Fruit fly (Drosophila melanogaster) whole organism, embryonic: Measurements from ENCODE around the gene CG31064.

Experiments used
- Atf-2 ChIP-seq: fragments of 200-800 bp; sonication (Bioruptor generic); optimal IDR thresholded peaks from 2 replicates; lab custom pipeline; 2016; ENCODE audit warnings: missing biosample characterization, missing genetic modification characterization
- B-H2 ChIP-seq: fragments of 200-800 bp; sonication (Bioruptor generic); optimal IDR thresholded peaks from 2 replicates; lab custom pipeline; 2018; ENCODE audit warnings: missing biosample characterization, mild to moderate bottlenecking, missing genetic modification characterization
- CG10209 ChIP-seq: fragments of 200-800 bp; sonication (Bioruptor generic); optimal IDR thresholded peaks from 3 replicates; lab custom pipeline; 2017; ENCODE audit warnings: missing biosample characterization, mild to moderate bottlenecking, missing genetic modification characterization, missing genetic modification reagents
- CG10959 ChIP-seq: fragments of 200-800 bp; sonication (Bioruptor generic); IDR thresholded peaks from 2 replicates; pipeline ENCODE4 v1.3.6; 2022; ENCODE audit warnings: missing biosample characterization, missing genetic modification characterization
- CG13424 ChIP-seq: fragments of 200-800 bp; sonication (Bioruptor generic); optimal IDR thresholded peaks from 2 replicates; lab custom pipeline; 2019; ENCODE audit warnings: missing biosample characterization, mild to moderate bottlenecking, missing genetic modification characterization, moderate library complexity
- CG16813 ChIP-seq: fragments of 200-800 bp; sonication (Bioruptor generic); IDR thresholded peaks from 3 replicates; pipeline ENCODE4 v1.3.6; 2022; ENCODE audit warnings: missing biosample characterization, missing genetic modification characterization; ENCODE audit not compliant: partially characterized antibody
- CG16815 ChIP-seq: fragments of 200-800 bp; sonication (Bioruptor generic); optimal IDR thresholded peaks from 3 replicates; lab custom pipeline; 2017; ENCODE audit warnings: missing biosample characterization, mild to moderate bottlenecking, missing genetic modification characterization
- CG17912 ChIP-seq: fragments of 200-800 bp; sonication (Bioruptor generic); optimal IDR thresholded peaks from 2 replicates; lab custom pipeline; 2018; ENCODE audit warnings: missing biosample characterization, mild to moderate bottlenecking, missing genetic modification characterization
- CG18619 ChIP-seq: fragments of 200-800 bp; sonication (Bioruptor generic); optimal IDR thresholded peaks from 3 replicates; lab custom pipeline; 2017; ENCODE audit warnings: missing biosample characterization, mild to moderate bottlenecking, missing genetic modification characterization
- CG2116 ChIP-seq: fragments of 200-800 bp; sonication (Bioruptor generic); optimal IDR thresholded peaks from 3 replicates; lab custom pipeline; 2018; ENCODE audit warnings: missing biosample characterization, mild to moderate bottlenecking, missing genetic modification characterization
- CG2129 ChIP-seq: fragments of 200-800 bp; sonication (Bioruptor generic); IDR thresholded peaks from 2 replicates; pipeline ENCODE4 v1.3.6; 2022; ENCODE audit warnings: missing biosample characterization, missing genetic modification characterization; ENCODE audit not compliant: partially characterized antibody
- CG42726 ChIP-seq: fragments of 200-800 bp; sonication (Bioruptor generic); IDR thresholded peaks from 2 replicates; pipeline ENCODE4 v1.3.6; 2022; ENCODE audit warnings: missing biosample characterization, missing genetic modification characterization; ENCODE audit not compliant: partially characterized antibody
- CG6683 ChIP-seq: fragments of 200-800 bp; sonication (Bioruptor generic); optimal IDR thresholded peaks from 2 replicates; lab custom pipeline; 2017; ENCODE audit warnings: missing biosample characterization, mild to moderate bottlenecking, missing genetic modification characterization, missing genetic modification reagents
- CG6791 ChIP-seq: fragments of 200-800 bp; sonication (Bioruptor generic); IDR thresholded peaks from 3 replicates; pipeline ENCODE4 v1.3.6; 2022; ENCODE audit warnings: missing biosample characterization, missing genetic modification characterization; ENCODE audit not compliant: partially characterized antibody
- CG8089 ChIP-seq: fragments of 200-800 bp; sonication (Bioruptor generic); optimal IDR thresholded peaks from 3 replicates; lab custom pipeline; 2016; ENCODE audit warnings: missing biosample characterization, missing genetic modification characterization
- CG8290 ChIP-seq, 3 experiments: fragments of 200-800 bp; sonication (Bioruptor generic); optimal IDR thresholded peaks; 2 replicates each; lab custom pipeline; 2016 to 2019; ENCODE audit warnings: missing biosample characterization in 3 of 3, missing genetic modification characterization in 3 of 3, mild to moderate bottlenecking in 2 of 3, moderate library complexity in 1 of 3
- CG8359 ChIP-seq: fragments of 200-800 bp; sonication (Bioruptor generic); optimal IDR thresholded peaks from 2 replicates; lab custom pipeline; 2017; ENCODE audit warnings: missing biosample characterization, mild to moderate bottlenecking, missing genetic modification characterization, borderline replicate concordance
- CG8388 ChIP-seq: fragments of 200-800 bp; sonication (Bioruptor generic); optimal IDR thresholded peaks from 2 replicates; lab custom pipeline; 2019; ENCODE audit warnings: missing biosample characterization, mild to moderate bottlenecking, missing genetic modification characterization, moderate library complexity
- CG8478 ChIP-seq: fragments of >200 bp; optimal IDR thresholded peaks from 2 replicates; lab custom pipeline; 2018
- CG9437 ChIP-seq: fragments of 200-800 bp; sonication (Bioruptor generic); optimal IDR thresholded peaks from 2 replicates; lab custom pipeline; 2018; ENCODE audit warnings: missing biosample characterization, mild to moderate bottlenecking, missing genetic modification characterization
- Chrac-16 ChIP-seq: fragments of 200-800 bp; sonication (Bioruptor generic); optimal IDR thresholded peaks from 3 replicates; lab custom pipeline; 2016; ENCODE audit warnings: missing biosample characterization, missing genetic modification characterization
- Ets65A ChIP-seq: fragments of 200-800 bp; sonication (Bioruptor generic); peaks from one replicate; lab custom pipeline; 2016; ENCODE audit warnings: missing biosample characterization, missing genetic modification characterization
- Gsc ChIP-seq: fragments of 200-800 bp; sonication (Bioruptor generic); IDR thresholded peaks from 2 replicates; pipeline ENCODE4 v1.3.6; 2022; ENCODE audit warnings: missing biosample characterization, missing genetic modification characterization
- HLH4C ChIP-seq: fragments of 200-800 bp; sonication (Bioruptor generic); IDR thresholded peaks from 3 replicates; pipeline ENCODE4 v1.3.6; 2022; ENCODE audit warnings: missing biosample characterization, missing genetic modification characterization; ENCODE audit not compliant: partially characterized antibody
- HmgZ ChIP-seq: fragments of 200-800 bp; sonication (Bioruptor generic); optimal IDR thresholded peaks from 2 replicates; lab custom pipeline; 2018; ENCODE audit warnings: missing biosample characterization, mild to moderate bottlenecking, missing genetic modification characterization
- Hsf ChIP-seq: fragments of 200-800 bp; sonication (Bioruptor generic); optimal IDR thresholded peaks from 3 replicates; lab custom pipeline; 2016; ENCODE audit warnings: missing biosample characterization, missing genetic modification characterization
- NC2β ChIP-seq: fragments of 200-800 bp; sonication (Bioruptor generic); optimal IDR thresholded peaks from 2 replicates; lab custom pipeline; 2016; ENCODE audit warnings: missing biosample characterization, missing genetic modification characterization
- Nf-YA ChIP-seq: fragments of 200-800 bp; sonication (Bioruptor generic); IDR thresholded peaks from 2 replicates; pipeline ENCODE4 v1.3.6; 2022; ENCODE audit warnings: missing biosample characterization, missing genetic modification characterization
- Ravus ChIP-seq: fragments of 200-800 bp; sonication (Bioruptor generic); IDR thresholded peaks from 2 replicates; pipeline ENCODE4 v1.3.6; 2022; ENCODE audit warnings: missing biosample characterization, missing genetic modification characterization
- Sox102F ChIP-seq: fragments of 200-800 bp; sonication (Bioruptor generic); optimal IDR thresholded peaks from 2 replicates; lab custom pipeline; 2018; ENCODE audit warnings: missing biosample characterization, mild to moderate bottlenecking, missing genetic modification characterization, moderate library complexity
- TFAM ChIP-seq: fragments of 200-800 bp; sonication (Bioruptor generic); optimal IDR thresholded peaks from 2 replicates; lab custom pipeline; 2017; ENCODE audit warnings: missing biosample characterization, missing genetic modification characterization, inconsistent platforms
- bab2 ChIP-seq: fragments of 200-800 bp; sonication (Bioruptor generic); optimal IDR thresholded peaks from 2 replicates; lab custom pipeline; 2016; ENCODE audit warnings: missing biosample characterization, missing genetic modification characterization
- chm ChIP-seq: fragments of 200-800 bp; sonication (Bioruptor generic); IDR thresholded peaks from 2 replicates; pipeline ENCODE4 v1.3.6; 2022; ENCODE audit warnings: missing biosample characterization, missing genetic modification characterization
- ftz-f1 ChIP-seq: fragments of 200-800 bp; sonication (Bioruptor generic); optimal IDR thresholded peaks from 2 replicates; lab custom pipeline; 2016; ENCODE audit warnings: missing biosample characterization, missing genetic modification characterization
- hbn ChIP-seq: fragments of 200-800 bp; sonication (Bioruptor generic); IDR thresholded peaks from 2 replicates; pipeline ENCODE4 v1.3.6; 2022; ENCODE audit warnings: missing biosample characterization, missing genetic modification characterization; ENCODE audit not compliant: partially characterized antibody
- inv ChIP-seq: fragments of 200-800 bp; sonication (Bioruptor generic); IDR thresholded peaks from 2 replicates; pipeline ENCODE4 v1.3.6; 2022; ENCODE audit warnings: missing biosample characterization, missing genetic modification characterization; ENCODE audit not compliant: partially characterized antibody
- kay ChIP-seq: fragments of 200-800 bp; sonication (Bioruptor generic); optimal IDR thresholded peaks from 2 replicates; lab custom pipeline; 2016; ENCODE audit warnings: missing biosample characterization, missing genetic modification characterization
- nerfin-1 ChIP-seq: fragments of 200-800 bp; sonication (Bioruptor generic); optimal IDR thresholded peaks from 3 replicates; lab custom pipeline; 2019; ENCODE audit warnings: missing biosample characterization, mild to moderate bottlenecking, missing genetic modification characterization, moderate library complexity
- pho ChIP-seq: fragments of 200-800 bp; sonication (Bioruptor generic); optimal IDR thresholded peaks from 2 replicates; lab custom pipeline; 2016; ENCODE audit warnings: missing biosample characterization, missing genetic modification characterization
- pnt ChIP-seq: fragments of 200-800 bp; sonication (Bioruptor generic); optimal IDR thresholded peaks from 3 replicates; lab custom pipeline; 2016; ENCODE audit warnings: missing biosample characterization, missing genetic modification characterization
- sob ChIP-seq: fragments of 200-800 bp; sonication (Bioruptor generic); IDR thresholded peaks from 2 replicates; pipeline ENCODE4 v1.3.6; 2022; ENCODE audit warnings: missing biosample characterization, missing genetic modification characterization
- sr ChIP-seq: fragments of 200-800 bp; sonication (Bioruptor generic); IDR thresholded peaks from 3 replicates; pipeline ENCODE4 v1.3.6; 2022; ENCODE audit warnings: missing biosample characterization, missing genetic modification characterization
- ssp ChIP-seq: fragments of 200-800 bp; sonication (Bioruptor generic); IDR thresholded peaks from 2 replicates; pipeline ENCODE4 v1.3.6; 2022; ENCODE audit warnings: missing biosample characterization, missing genetic modification characterization
- stc ChIP-seq: fragments of 200-800 bp; sonication (Bioruptor generic); IDR thresholded peaks from 2 replicates; pipeline ENCODE4 v1.3.6; 2022; ENCODE audit warnings: missing biosample characterization, missing genetic modification characterization
- unc-4 ChIP-seq: fragments of 200-800 bp; sonication (Bioruptor generic); IDR thresholded peaks from 2 replicates; pipeline ENCODE4 v1.3.6; 2022; ENCODE audit warnings: missing biosample characterization, missing genetic modification characterization; ENCODE audit not compliant: partially characterized antibody
- yki ChIP-seq: fragments of >200 bp; optimal IDR thresholded peaks from 3 replicates; lab custom pipeline; 2018
- zen ChIP-seq: fragments of 200-800 bp; sonication (Bioruptor generic); optimal IDR thresholded peaks from 3 replicates; lab custom pipeline; 2018; ENCODE audit warnings: missing biosample characterization, mild to moderate bottlenecking, missing genetic modification characterization, moderate library complexity
- zfh1 ChIP-seq: fragments of 200-800 bp; sonication (Bioruptor generic); IDR thresholded peaks from 3 replicates; pipeline ENCODE4 v1.3.6; 2022; ENCODE audit warnings: missing biosample characterization, missing genetic modification characterization

CG31064 gene

DNA sequence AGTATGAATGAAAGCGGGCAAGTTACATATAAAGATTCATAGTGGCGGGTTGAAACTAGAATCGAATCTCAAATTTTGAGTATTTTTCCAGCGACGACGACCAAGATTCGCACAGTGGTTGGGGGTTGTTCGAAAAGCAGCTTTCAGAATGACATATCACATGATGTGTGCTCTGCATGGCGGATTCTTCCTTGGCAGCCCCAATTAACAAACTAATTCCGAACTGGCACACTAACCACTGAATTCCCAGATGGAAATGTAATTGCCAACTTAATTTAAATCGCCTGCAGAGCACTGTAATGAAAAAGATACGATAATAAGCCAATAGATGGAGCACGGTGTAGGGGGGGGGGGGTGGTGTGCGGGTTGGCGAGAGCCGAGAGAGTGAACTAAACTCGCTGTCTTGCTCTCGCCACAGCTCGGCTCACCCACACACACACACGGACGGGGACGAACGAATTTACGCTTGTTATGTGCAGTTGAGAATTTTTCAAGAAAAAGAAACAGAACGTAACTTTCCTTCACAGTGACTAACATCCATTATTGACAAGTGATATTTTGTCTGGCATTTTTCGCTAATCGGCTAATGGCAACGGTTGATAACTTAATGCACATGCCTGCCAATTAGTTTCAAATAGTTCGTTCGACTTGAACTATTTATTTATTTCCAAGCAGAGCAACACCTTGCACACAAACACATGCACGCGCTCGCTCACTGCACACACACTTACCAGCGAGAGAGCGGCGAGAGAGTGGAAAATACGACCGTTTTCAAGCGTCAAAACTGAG lies 42.3 kb upstream of the CG31064 start (continued):
- TF ChIP-seq Ets65A (peak; percentile 99), TFAM (GFP tag; lab: Kevin White, UChicago) (peak; percentile 82), CG16813 (peak; percentile 51; the same call in 2 of the 3 replicates), stc (peak; percentile 97), Sox102F (GFP tag; lab: Kevin White, UChicago) (peak; percentile 97), CG2116 (GFP tag; lab: Kevin White, UChicago) (peak; percentile 65), CG8089 (GFP tag; lab: Kevin White, UChicago) (peak; percentile 91), chm (peak; percentile 97), Gsc (GFP tag; lab: Robert Waterston, UW) (peak; percentile 84), HmgZ (peak; percentile 98), zfh1 (GFP tag; lab: Robert Waterston, UW) (peak; percentile 98), CG10209 (GFP tag; lab: Kevin White, UChicago) (peak; percentile 96), hbn (GFP tag; lab: Robert Waterston, UW) (no peak), CG9437 (GFP tag; lab: Kevin White, UChicago) (peak; percentile 88), CG8359 (GFP tag; lab: Kevin White, UChicago) (peak; percentile 73), CG8290 (GFP tag; optimal IDR thresholded peaks at IDR 0.05; lab: Kevin White, UChicago) (peak; percentile 72), CG8290 (tag; optimal IDR thresholded peaks at IDR 0.05; lab: Kevin White, UChicago) (peak in 1 of 2 experiments; percentile 100), Hsf (GFP tag; lab: Kevin White, UChicago) (peak; percentile 96), CG13424 (tag; lab: Kevin White, UChicago) (peak; percentile 91), CG10959 (GFP tag; lab: Robert Waterston, UW) (peak; percentile 92), HLH4C (GFP tag; lab: Robert Waterston, UW) (peak; percentile 62; the same call in 2 of the 3 replicates), pho (GFP tag; lab: Kevin White, UChicago) (peak; percentile 94), CG17912 (peak; percentile 30), unc-4 (GFP tag; lab: Robert Waterston, UW) (peak; percentile 23), CG18619 (peak; percentile 96), CG2129 (GFP tag; lab: Robert Waterston, UW) (no peak), CG6683 (GFP tag; lab: Kevin White, UChicago) (peak; percentile 91), sob (GFP tag; lab: Robert Waterston, UW) (peak; percentile 94), pnt (peak; percentile 93), ftz-f1 (GFP tag; lab: Kevin White, UChicago) (peak; percentile 43), nerfin-1 (tag; lab: Kevin White, UChicago) (peak; percentile 80), Ravus (GFP tag; lab: Robert Waterston, UW) (peak; percentile 92), zen (tag; lab: Kevin White, UChicago) (peak; percentile 76), CG42726 (GFP tag; lab: Robert Waterston, UW) (0 out of 2 replicates have a peak, but pooled peaks have one; percentile 23), kay (GFP tag; lab: Kevin White, UChicago) (peak; percentile 91), CG8478 (peak; percentile 82), bab2 (peak; percentile 91), Nf-YA (GFP tag; lab: Robert Waterston, UW) (peak; percentile 92), CG6791 (peak; percentile 77; the same call in 2 of the 3 replicates), B-H2 (GFP tag; lab: Kevin White, UChicago) (peak; percentile 73), ssp (GFP tag; lab: Robert Waterston, UW) (peak; percentile 88), CG8388 (GFP tag; lab: Kevin White, UChicago) (peak; percentile 90), Atf-2 (peak; percentile 94), Chrac-16 (GFP tag; lab: Kevin White, UChicago) (peak; percentile 95), CG16815 (GFP tag; lab: Kevin White, UChicago) (peak; percentile 97), yki (lab: Kevin White, UChicago) (peak; percentile 54), NC2β (GFP tag; lab: Kevin White, UChicago) (peak; percentile 92), inv (GFP tag; lab: Robert Waterston, UW) (0 out of 2 replicates have a peak, but pooled peaks have one; percentile 36), sr (GFP tag; lab: Robert Waterston, UW) (peak; percentile 90)
